Fruit fly (Drosophila melanogaster) Kc167 (cell line): Measurements from ENCODE around the gene PKD.

Experiments used
- Myc ChIP-seq: fragments of >200 bp; optimal IDR thresholded peaks from 2 replicates; lab custom pipeline; 2017; ENCODE audit warnings: missing external identifiers
- Sin3A ChIP-seq: fragments of >200 bp; optimal IDR thresholded peaks from 2 replicates; lab custom pipeline; 2018; ENCODE audit warnings: missing external identifiers
- h ChIP-seq: fragments of >200 bp; optimal IDR thresholded peaks from 3 replicates; lab custom pipeline; 2018; ENCODE audit warnings: missing external identifiers
- insv ChIP-seq: fragments of >200 bp; optimal IDR thresholded peaks from 3 replicates; lab custom pipeline; 2018; ENCODE audit warnings: missing external identifiers
- psq ChIP-seq: fragments of >200 bp; optimal IDR thresholded peaks from 2 replicates; lab custom pipeline; 2017; ENCODE audit warnings: missing external identifiers
- ttk ChIP-seq: sonication (Bioruptor generic); optimal IDR thresholded peaks from 2 replicates; lab custom pipeline; 2017; ENCODE audit warnings: missing external identifiers

The PKD gene

dm6 chr3R:18288677-18289076, 25.5 kb downstream of the PKD start, which contains the start of gene CG7131:
Gene CG7131, minus strand, starts transcription at chr3R:18288777.
- TF ChIP-seq h (no peak), insv (lab: Kevin White, UChicago) (no peak), ttk (lab: Kevin White, UChicago) (no peak), psq (lab: Kevin White, UChicago) (no peak), Myc (lab: Kevin White, UChicago) (no peak), Sin3A (lab: Kevin White, UChicago) (no peak)

- no peak for TF ChIP-seq h
- no peak for TF ChIP-seq Myc (lab: Kevin White, UChicago)
- no peak for TF ChIP-seq psq (lab: Kevin White, UChicago)
- no peak for TF ChIP-seq insv (lab: Kevin White, UChicago)
- TF ChIP-seq ttk (lab: Kevin White, UChicago) = no peak
- TF ChIP-seq Sin3A (lab: Kevin White, UChicago) = no peak
Observed at dm6 chr3R:18283441-18283840, 30.8 kb downstream of the PKD start, which contains the start of the genes CG14312 and CG8064. Gene CG14312, minus strand, starts transcription at chr3R:18283528. Gene CG8064, plus strand, starts transcription at chr3R:18283660.

dm6 chr3R:18280866-18281473, 33.2 kb downstream of the PKD start:
- TF ChIP-seq Myc (lab: Kevin White, UChicago) (no peak), insv (lab: Kevin White, UChicago) (no peak), Sin3A (lab: Kevin White, UChicago) (no peak), psq (lab: Kevin White, UChicago) (no peak), ttk (lab: Kevin White, UChicago) (no peak), h (no peak)

dm6 chr3R:18280133-18280532, 34.1 kb downstream of the PKD start:
- no peak for TF ChIP-seq h
- no peak for TF ChIP-seq Myc (lab: Kevin White, UChicago)
- TF ChIP-seq insv (lab: Kevin White, UChicago) = no peak
- TF ChIP-seq psq (lab: Kevin White, UChicago) = no peak
- TF ChIP-seq ttk (lab: Kevin White, UChicago) = no peak
- no peak for TF ChIP-seq Sin3A (lab: Kevin White, UChicago)

dm6 chr3R:18279494-18279893, 34.7 kb downstream of the PKD start, which contains the start of gene CG7142:
Gene CG7142, minus strand, starts transcription at chr3R:18279522.
- TF ChIP-seq psq (lab: Kevin White, UChicago) = no peak
- TF ChIP-seq Sin3A (lab: Kevin White, UChicago) = no peak
- no peak for TF ChIP-seq insv (lab: Kevin White, UChicago)
- TF ChIP-seq h = no peak
- TF ChIP-seq Myc (lab: Kevin White, UChicago) = no peak

- no peak for TF ChIP-seq ttk (lab: Kevin White, UChicago)
- no peak for TF ChIP-seq Sin3A (lab: Kevin White, UChicago)
- no peak for TF ChIP-seq insv (lab: Kevin White, UChicago)
- no peak for TF ChIP-seq psq (lab: Kevin White, UChicago)
- no peak for TF ChIP-seq Myc (lab: Kevin White, UChicago)
- no peak for TF ChIP-seq h
Observed at dm6 chr3R:18277406-18277805, 36.8 kb downstream of the PKD start.

dm6 chr3R:18276688-18277087, 37.5 kb downstream of the PKD start:
- TF ChIP-seq ttk (lab: Kevin White, UChicago) = no peak
- TF ChIP-seq h = no peak
- TF ChIP-seq Myc (lab: Kevin White, UChicago) = no peak
- no peak for TF ChIP-seq insv (lab: Kevin White, UChicago)
- no peak for TF ChIP-seq psq (lab: Kevin White, UChicago)
- TF ChIP-seq Sin3A (lab: Kevin White, UChicago) = no peak

- TF ChIP-seq insv (lab: Kevin White, UChicago) (no peak), Sin3A (lab: Kevin White, UChicago) (no peak), psq (lab: Kevin White, UChicago) (no peak), Myc (lab: Kevin White, UChicago) (no peak), ttk (lab: Kevin White, UChicago) (no peak), h (no peak)
Observed at dm6 chr3R:18275113-18275782, 39.0 kb downstream of the PKD start.

dm6 chr3R:18274328-18275098, 39.7 kb downstream of the PKD start, which contains the start of the genes Vps39 and eIF1A:
Gene Vps39, minus strand, starts transcription at chr3R:18274446.
Gene eIF1A, plus strand, starts transcription at chr3R:18274665.
- TF ChIP-seq Myc (lab: Kevin White, UChicago) = no peak
- TF ChIP-seq h = no peak

- no peak for TF ChIP-seq psq (lab: Kevin White, UChicago)
- TF ChIP-seq insv (lab: Kevin White, UChicago) = no peak
- no peak for TF ChIP-seq Sin3A (lab: Kevin White, UChicago)
Observed at dm6 chr3R:18269744-18270348, 44.4 kb downstream of the PKD start.

dm6 chr3R:18267489-18267888, 46.7 kb downstream of the PKD start, which contains the start of gene CG18599:
Gene CG18599, plus strand, starts transcription at chr3R:18267789.
- TF ChIP-seq Myc (lab: Kevin White, UChicago) = no peak
- TF ChIP-seq insv (lab: Kevin White, UChicago) = no peak
- no peak for TF ChIP-seq psq (lab: Kevin White, UChicago)
- no peak for TF ChIP-seq Sin3A (lab: Kevin White, UChicago)
- TF ChIP-seq h = no peak
- no peak for TF ChIP-seq ttk (lab: Kevin White, UChicago)
